Worm (Caenorhabditis elegans): ENCODE measurements around the gene F52H2.5.

F52H2.5 gene

DNA sequence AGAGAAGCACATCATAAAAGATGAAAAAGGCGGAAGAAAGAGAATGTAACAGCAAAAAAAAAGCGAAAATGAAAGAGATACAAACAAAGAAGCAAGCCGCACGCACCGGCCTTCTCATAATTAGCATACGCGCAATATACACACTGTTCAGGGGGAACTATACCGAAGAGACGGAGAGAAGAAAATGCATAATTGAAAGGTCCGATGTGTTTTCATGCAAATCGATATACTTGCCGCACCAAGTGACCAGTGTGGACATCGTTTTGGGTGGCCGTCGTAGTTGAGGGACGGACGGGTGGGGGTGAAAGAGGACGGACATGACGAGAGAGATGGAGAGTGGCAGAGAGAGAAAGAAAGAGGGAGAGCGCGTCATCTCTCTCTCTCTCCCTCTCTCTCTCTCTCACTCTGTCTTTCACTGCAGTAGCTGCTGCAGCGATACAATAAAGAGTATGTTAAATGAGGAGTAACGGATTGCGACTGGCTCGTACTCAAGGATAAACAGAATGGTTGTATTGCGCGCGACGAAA lies 23.6 kb downstream of the F52H2.5 start (continued):
- no peak for TF ChIP-seq unc-39 (tag; optimal IDR thresholded peaks at IDR 0.05)
- peak; percentile 80 for TF ChIP-seq nhr-25 (tag; optimal IDR thresholded peaks at IDR 0.05)
- peak; percentile 75 for TF ChIP-seq lin-13 (GFP tag; optimal IDR thresholded peaks at IDR 0.05)
- peak; percentile 52 for TF ChIP-seq fos-1 (tag; optimal IDR thresholded peaks at IDR 0.05)
- TF ChIP-seq nhr-10 (tag; optimal IDR thresholded peaks at IDR 0.05) = no peak
- TF ChIP-seq blmp-1 (tag; optimal IDR thresholded peaks at IDR 0.05; ENCODE audit: insufficient read depth) = peak; percentile 73
- peak; percentile 59 for TF ChIP-seq ceh-82 (tag; optimal IDR thresholded peaks at IDR 0.05)
- TF ChIP-seq C34F6.9 (tag; optimal IDR thresholded peaks at IDR 0.05) = peak; percentile 92
- TF ChIP-seq F13H6.1 (tag; optimal IDR thresholded peaks at IDR 0.05) = peak; percentile 97
- peak; percentile 88 for TF ChIP-seq nhr-6 (tag; optimal IDR thresholded peaks at IDR 0.05)
- peak; percentile 72 for TF ChIP-seq snpc-4 (tag; optimal IDR thresholded peaks at IDR 0.05)
- peak; percentile 75 for TF ChIP-seq egl-27 (tag; optimal IDR thresholded peaks at IDR 0.05)
- peak; percentile 57 for TF ChIP-seq sma-3 (GFP tag; optimal IDR thresholded peaks at IDR 0.05)
- TF ChIP-seq mdl-1 (tag; optimal IDR thresholded peaks at IDR 0.05) = peak in 1 of 2 experiments; percentile 73
- TF ChIP-seq skn-1 (tag; optimal IDR thresholded peaks at IDR 0.05) = no peak

ce11 chrX:2532357-2532756 lies 27.5 kb downstream of the F52H2.5 start, which contains the start of gene tbc-12:
tbc-12 (minus strand) TSS chrX:2532457.
- TF ChIP-seq snpc-4 (tag; optimal IDR thresholded peaks at IDR 0.05) (no peak), fos-1 (tag; optimal IDR thresholded peaks at IDR 0.05) (no peak), ztf-4 (tag; optimal IDR thresholded peaks at IDR 0.05) (no peak), aly-2 (tag; optimal IDR thresholded peaks at IDR 0.05) (no peak), zag-1 (tag; optimal IDR thresholded peaks at IDR 0.05) (no peak), lsy-2 (tag; optimal IDR thresholded peaks at IDR 0.05) (no peak), nhr-6 (tag; optimal IDR thresholded peaks at IDR 0.05) (no peak), mbf-1 (tag; optimal IDR thresholded peaks at IDR 0.05) (no peak), sma-9 (GFP tag; optimal IDR thresholded peaks at IDR 0.05) (no peak), sma-9 (tag; optimal IDR thresholded peaks at IDR 0.05) (no peak), nhr-11 (tag; optimal IDR thresholded peaks at IDR 0.05) (no peak), crh-2 (tag; optimal IDR thresholded peaks at IDR 0.05) (no peak), peb-1 (tag; optimal IDR thresholded peaks at IDR 0.05) (no peak), unc-39 (tag; optimal IDR thresholded peaks at IDR 0.05) (no peak), F13H6.1 (tag; optimal IDR thresholded peaks at IDR 0.05) (no peak), sem-4 (tag; optimal IDR thresholded peaks at IDR 0.05) (no peak), nhr-21 (tag; optimal IDR thresholded peaks at IDR 0.05) (no peak), mdl-1 (tag; optimal IDR thresholded peaks at IDR 0.05) (no peak), nhr-10 (tag; optimal IDR thresholded peaks at IDR 0.05) (no peak)

DNA sequence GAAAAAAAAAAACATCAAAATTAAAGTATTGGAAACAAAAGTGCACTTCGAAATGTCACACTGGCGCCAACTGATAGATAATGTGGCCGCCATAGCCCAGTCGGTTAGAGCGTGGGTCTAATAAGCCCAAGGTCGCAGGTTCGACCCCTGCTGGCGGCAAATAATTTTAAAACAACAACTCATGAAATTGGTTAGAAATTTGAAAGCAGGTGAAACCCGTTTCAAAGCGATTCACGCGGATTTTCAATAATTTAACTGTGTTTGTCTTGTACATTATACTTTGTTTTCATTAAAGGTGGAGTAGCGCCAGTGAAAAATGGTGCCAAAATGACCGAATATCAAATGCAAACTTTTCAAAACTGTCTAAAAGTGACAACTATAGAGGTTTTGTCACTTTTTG lies 28.6 kb downstream of the F52H2.5 start:
- TF ChIP-seq unc-55 (GFP tag; optimal IDR thresholded peaks at IDR 0.05) = no peak
- peak; percentile 34 for TF ChIP-seq nhr-21 (tag; optimal IDR thresholded peaks at IDR 0.05)
- TF ChIP-seq alr-1 (tag; optimal IDR thresholded peaks at IDR 0.05) = no peak
- no peak for TF ChIP-seq nhr-237 (tag; optimal IDR thresholded peaks at IDR 0.05)
- TF ChIP-seq unc-62 (GFP tag; optimal IDR thresholded peaks at IDR 0.05) = no peak
- peak; percentile 54 for TF ChIP-seq crh-2 (tag; optimal IDR thresholded peaks at IDR 0.05)
- TF ChIP-seq R02D3.7 (tag; optimal IDR thresholded peaks at IDR 0.05) = no peak
- TF ChIP-seq lin-39 (tag; optimal IDR thresholded peaks at IDR 0.05) = no peak
- TF ChIP-seq snpc-4 (tag; optimal IDR thresholded peaks at IDR 0.05) = no peak
- no peak for TF ChIP-seq nhr-25 (tag; optimal IDR thresholded peaks at IDR 0.05)
- no peak for TF ChIP-seq unc-39 (tag; optimal IDR thresholded peaks at IDR 0.05)
- TF ChIP-seq C34F6.9 (tag; optimal IDR thresholded peaks at IDR 0.05) = no peak
- no peak for TF ChIP-seq sem-4 (tag; optimal IDR thresholded peaks at IDR 0.05)
- TF ChIP-seq ztf-4 (tag; optimal IDR thresholded peaks at IDR 0.05) = peak; percentile 34
- no peak for TF ChIP-seq dmd-4 (tag; optimal IDR thresholded peaks at IDR 0.05)
- TF ChIP-seq ama-1 (optimal IDR thresholded peaks at IDR 0.05) = no peak
- TF ChIP-seq nhr-12 (tag; optimal IDR thresholded peaks at IDR 0.05) = no peak
- no peak for TF ChIP-seq peb-1 (tag; optimal IDR thresholded peaks at IDR 0.05)
- no peak for TF ChIP-seq mbf-1 (tag; optimal IDR thresholded peaks at IDR 0.05)
- TF ChIP-seq ceh-16 (tag; optimal IDR thresholded peaks at IDR 0.05) = no peak
- peak; percentile 39 for TF ChIP-seq F13H6.1 (tag; optimal IDR thresholded peaks at IDR 0.05)
- no peak for TF ChIP-seq nhr-23 (tag; optimal IDR thresholded peaks at IDR 0.05)
- TF ChIP-seq aly-2 (tag; optimal IDR thresholded peaks at IDR 0.05) = no peak
- no peak for TF ChIP-seq elt-1 (tag; optimal IDR thresholded peaks at IDR 0.05)
- no peak for TF ChIP-seq mab-5 (tag; optimal IDR thresholded peaks at IDR 0.05)
- TF ChIP-seq fos-1 (tag; optimal IDR thresholded peaks at IDR 0.05) = peak; percentile 48
- TF ChIP-seq zag-1 (tag; optimal IDR thresholded peaks at IDR 0.05) = no peak
- no peak for TF ChIP-seq egl-27 (tag; optimal IDR thresholded peaks at IDR 0.05)
- no peak for TF ChIP-seq mdl-1 (tag; optimal IDR thresholded peaks at IDR 0.05)
- peak; percentile 5 for TF ChIP-seq blmp-1 (tag; optimal IDR thresholded peaks at IDR 0.05; ENCODE audit: insufficient read depth)
- no peak for TF ChIP-seq skn-1 (tag; optimal IDR thresholded peaks at IDR 0.05)
- no peak for TF ChIP-seq ztf-1 (GFP tag; conservative IDR thresholded peaks at IDR 0.05)
- TF ChIP-seq ZK546.5 (tag; optimal IDR thresholded peaks at IDR 0.05) = no peak
- TF ChIP-seq lsy-2 (tag; optimal IDR thresholded peaks at IDR 0.05) = peak in 1 of 2 experiments; percentile 30
- no peak for TF ChIP-seq nhr-11 (tag; optimal IDR thresholded peaks at IDR 0.05)
- peak; percentile 20 for TF ChIP-seq nhr-129 (tag; optimal IDR thresholded peaks at IDR 0.05)
- no peak for TF ChIP-seq lin-13 (GFP tag; optimal IDR thresholded peaks at IDR 0.05)
- no peak for TF ChIP-seq elt-3 (tag; optimal IDR thresholded peaks at IDR 0.05)
- TF ChIP-seq nhr-77 (tag; optimal IDR thresholded peaks at IDR 0.05) = no peak
- TF ChIP-seq Y55F3AM.14 (GFP tag; optimal IDR thresholded peaks at IDR 0.05) = peak; percentile 45
- no peak for TF ChIP-seq nhr-6 (tag; optimal IDR thresholded peaks at IDR 0.05)
- no peak for TF ChIP-seq lin-11 (tag; optimal IDR thresholded peaks at IDR 0.05)

Measured in whole organism, L2 larva.